Worm (Caenorhabditis elegans): ENCODE data around the gene R13H4.5.
A peak's percentile ranks its signal among the peaks of the same experiment; 100 is the strongest.

The R13H4.5 gene

ce11 chrV:11860375-11860774, at the start of gene R13H4.5:
TSS of gene R13H4.5 (plus strand) at chrV:11860675.
- no peak for TF ChIP-seq Y53F4B.3 (GFP tag; IDR thresholded peaks at IDR 0.05)

- TF ChIP-seq lir-1 (GFP tag; conservative IDR thresholded peaks at IDR 0.05) (no peak), ceh-79 (tag; optimal IDR thresholded peaks at IDR 0.05) (no peak)
Observed at ce11 chrV:11811921-11812320, 48.6 kb upstream of the R13H4.5 start, which contains the start of gene D2023.3. TSS of gene D2023.3 (minus strand) at chrV:11812021.

- TF ChIP-seq lir-1 (GFP tag; conservative IDR thresholded peaks at IDR 0.05): no peak
- no peak for TF ChIP-seq ceh-58 (GFP tag; IDR thresholded peaks at IDR 0.05)
- no peak for TF ChIP-seq hlh-26 (GFP tag; conservative IDR thresholded peaks at IDR 0.05)
- no peak for TF ChIP-seq die-1 (tag; optimal IDR thresholded peaks at IDR 0.05)
- TF ChIP-seq madf-6 (GFP tag; IDR thresholded peaks at IDR 0.05): peak; percentile 82
- peak; percentile 62 for TF ChIP-seq madf-8 (GFP tag; conservative IDR thresholded peaks at IDR 0.05)
- peak; percentile 39; the same call in 1 of the 2 replicates for TF ChIP-seq ceh-91 (GFP tag; IDR thresholded peaks at IDR 0.05)
- peak; percentile 21 for TF ChIP-seq efl-1 (GFP tag; optimal IDR thresholded peaks at IDR 0.05)
- TF ChIP-seq nhr-90 (tag; optimal IDR thresholded peaks at IDR 0.05): no peak
- TF ChIP-seq let-607 (tag; optimal IDR thresholded peaks at IDR 0.05): no peak
- TF ChIP-seq athp-1 (tag; optimal IDR thresholded peaks at IDR 0.05): no peak
- TF ChIP-seq rpc-1 (optimal IDR thresholded peaks at IDR 0.05): no peak
- no peak for TF ChIP-seq rpc-1 (tag; optimal IDR thresholded peaks at IDR 0.05)
- no peak for TF ChIP-seq F22D6.2 (tag; optimal IDR thresholded peaks at IDR 0.05)
- TF ChIP-seq egrh-3 (GFP tag; IDR thresholded peaks at IDR 0.05): peak; percentile 22; the same call in 1 of the 2 replicates
- TF ChIP-seq gei-17 (GFP tag; optimal IDR thresholded peaks at IDR 0.05): no peak
Observed at ce11 chrV:11815566-11815965, 44.9 kb upstream of the R13H4.5 start.

ce11 chrV:11817263-11817726, 43.2 kb upstream of the R13H4.5 start:
- peak; percentile 66; the same call in 1 of the 2 replicates for TF ChIP-seq pbrm-1 (GFP tag; IDR thresholded peaks at IDR 0.05)
- TF ChIP-seq hlh-12 (tag; optimal IDR thresholded peaks at IDR 0.05): no peak
- peak; percentile 16; the same call in 1 of the 2 replicates for TF ChIP-seq C06A6.2 (GFP tag; conservative IDR thresholded peaks at IDR 0.05)
- no peak for TF ChIP-seq nfya-2 (GFP tag; IDR thresholded peaks at IDR 0.05)
- TF ChIP-seq nfyb-1 (GFP tag; IDR thresholded peaks at IDR 0.05): peak; percentile 83
- no peak for TF ChIP-seq madf-10 (tag; optimal IDR thresholded peaks at IDR 0.05)
- no peak for TF ChIP-seq lin-35 (GFP tag; optimal IDR thresholded peaks at IDR 0.05)
- peak; percentile 15; the same call in 1 of the 2 replicates for TF ChIP-seq hmg-1.2 (GFP tag; IDR thresholded peaks at IDR 0.05)
- peak; percentile 31; the same call in 1 of the 2 replicates for TF ChIP-seq dox-1 (GFP tag; IDR thresholded peaks at IDR 0.05)
- TF ChIP-seq hsf-1 (GFP tag; IDR thresholded peaks at IDR 0.05): no peak
- TF ChIP-seq Y56A3A.18 (GFP tag; IDR thresholded peaks at IDR 0.05): peak; percentile 91
- TF ChIP-seq Y79H2A.3 (GFP tag; conservative IDR thresholded peaks at IDR 0.05): no peak
- TF ChIP-seq let-526 (GFP tag; IDR thresholded peaks at IDR 0.05): no peak
- TF ChIP-seq cebp-1 (GFP tag; IDR thresholded peaks at IDR 0.05): peak; percentile 43; the same call in 1 of the 2 replicates
- TF ChIP-seq cebp-1 (tag; optimal IDR thresholded peaks at IDR 0.05): peak; percentile 30
- TF ChIP-seq tlf-1 (GFP tag; optimal IDR thresholded peaks at IDR 0.05): peak; percentile 55
- TF ChIP-seq madf-6 (GFP tag; IDR thresholded peaks at IDR 0.05): peak; percentile 59
- peak; percentile 69; the same call in 1 of the 2 replicates for TF ChIP-seq lin-26 (GFP tag; IDR thresholded peaks at IDR 0.05)
- 0 out of 2 replicates have a peak, but pooled peaks have one; percentile 51 for TF ChIP-seq K11D2.4 (GFP tag; IDR thresholded peaks at IDR 0.05)
- peak; percentile 91 for TF ChIP-seq Y53G8AR.9 (GFP tag; conservative IDR thresholded peaks at IDR 0.05)
- TF ChIP-seq ceh-58 (GFP tag; IDR thresholded peaks at IDR 0.05): 0 out of 2 replicates have a peak, but pooled peaks have one; percentile 64
- TF ChIP-seq egl-44 (GFP tag; IDR thresholded peaks at IDR 0.05): peak; percentile 78
- no peak for TF ChIP-seq F37B4.10 (GFP tag; IDR thresholded peaks at IDR 0.05)
- no peak for TF ChIP-seq mxl-1 (tag; optimal IDR thresholded peaks at IDR 0.05)
- no peak for TF ChIP-seq mes-4 (tag; optimal IDR thresholded peaks at IDR 0.05)
- TF ChIP-seq repo-1 (tag; optimal IDR thresholded peaks at IDR 0.05): peak; percentile 82
- no peak for TF ChIP-seq nhr-27 (tag; optimal IDR thresholded peaks at IDR 0.05)
- no peak for TF ChIP-seq snpc-1.1 (tag; optimal IDR thresholded peaks at IDR 0.05; ENCODE audit: insufficient read depth)
